Worm (Caenorhabditis elegans) whole organism, late embryonic: ENCODE data around the gene F08G12.3.

Experiments used
- ceh-30 ChIP-seq: fragments of 150-350 bp; optimal IDR thresholded peaks from 2 replicates; lab custom pipeline; 2014; ENCODE audit warnings: missing biosample characterization, missing genetic modification characterization
- ceh-34 ChIP-seq: sonication (generic microtip); optimal IDR thresholded peaks from 2 replicates; lab custom pipeline; 2016; ENCODE audit warnings: mild to moderate bottlenecking, missing genetic modification characterization, missing compliant biosample characterization
- nhr-11 ChIP-seq: fragments of 150-350 bp; optimal IDR thresholded peaks from 2 replicates; lab custom pipeline; 2014; ENCODE audit warnings: missing biosample characterization, missing genetic modification characterization
- nhr-232 ChIP-seq: sonication (generic microtip); optimal IDR thresholded peaks from 2 replicates; lab custom pipeline; 2016; ENCODE audit warnings: missing genetic modification characterization, missing compliant biosample characterization
- pqm-1 ChIP-seq: sonication (generic microtip); optimal IDR thresholded peaks from 2 replicates; lab custom pipeline; 2016; ENCODE audit warnings: missing genetic modification characterization, missing compliant biosample characterization

- TF ChIP-seq pqm-1 (tag; lab: Kevin White, UChicago), result no peak
- no peak for TF ChIP-seq ceh-34 (tag; lab: Kevin White, UChicago)
- no peak for TF ChIP-seq ceh-30
- no peak for TF ChIP-seq nhr-11
- TF ChIP-seq nhr-232 (tag; lab: Kevin White, UChicago), result no peak
These were observed 12.4 kb upstream of the F08G12.3 start, which contains the start of gene F38B2.4 for ce11 chrX:11287617-11288016.
